Fruit fly (Drosophila melanogaster): ENCODE measurements around the gene Arl2.

Gene Arl2

DNA sequence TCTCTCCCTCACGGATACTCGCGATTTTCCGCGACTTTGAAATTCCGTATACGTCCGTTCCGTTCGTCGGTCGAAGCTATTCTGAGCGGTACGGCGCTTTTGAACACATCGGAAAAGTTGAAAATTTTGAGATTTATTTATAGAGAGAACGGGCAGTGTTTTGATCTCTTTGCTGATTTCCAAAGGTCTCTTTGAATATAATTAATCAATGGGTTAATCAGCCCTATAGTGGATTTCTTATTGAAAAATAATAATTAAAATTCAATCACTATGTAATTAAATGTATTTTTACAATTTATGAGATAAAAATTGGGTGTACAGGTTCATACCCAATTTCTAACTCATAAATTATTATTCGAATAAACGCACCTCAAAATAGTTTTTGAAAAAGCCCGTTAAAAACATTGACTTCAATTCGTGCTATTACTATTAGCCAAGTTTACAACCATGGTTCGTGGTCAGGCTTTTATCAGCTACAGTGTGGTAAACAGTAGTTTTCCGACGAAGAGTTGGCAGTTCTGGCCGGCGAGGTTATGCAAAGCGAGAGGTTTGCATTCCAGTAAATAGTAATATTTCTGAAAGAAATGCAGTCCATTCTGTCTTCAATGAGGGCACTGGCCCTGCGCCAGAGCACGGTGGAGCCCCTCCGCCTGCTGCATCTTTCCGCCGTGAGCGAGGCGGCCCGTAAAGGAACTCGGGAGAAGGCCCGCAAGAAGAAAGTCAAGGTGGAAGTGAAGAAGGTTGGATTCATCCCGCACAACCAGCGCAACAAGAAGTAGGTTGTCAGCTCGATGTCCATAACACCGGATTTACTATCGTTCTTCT lies 39.8 kb upstream of the Arl2 start, which contains the start of the genes CG9626 and mRpL1 (continued):
- TF ChIP-seq Meics (GFP tag; optimal IDR thresholded peaks at IDR 0.05) (peak; percentile 9), mam (GFP tag; optimal IDR thresholded peaks at IDR 0.05) (peak; percentile 34), fu2 (GFP tag; optimal IDR thresholded peaks at IDR 0.05) (peak; percentile 5), CG30431 (GFP tag; optimal IDR thresholded peaks at IDR 0.05) (no peak), Hmr (GFP tag; optimal IDR thresholded peaks at IDR 0.05) (peak; percentile 71), CG18599 (GFP tag; optimal IDR thresholded peaks at IDR 0.05) (no peak), CG12659 (GFP tag; optimal IDR thresholded peaks at IDR 0.05) (peak; percentile 52), MBD-R2 (GFP tag; IDR thresholded peaks at IDR 0.05) (peak; percentile 91), CG33213 (GFP tag; optimal IDR thresholded peaks at IDR 0.05) (peak; percentile 58), Dad (GFP tag; optimal IDR thresholded peaks at IDR 0.05) (peak; percentile 34), gt (GFP tag; IDR thresholded peaks at IDR 0.05) (no peak), CG30403 (GFP tag; optimal IDR thresholded peaks at IDR 0.05) (peak; percentile 12), amos (GFP tag; IDR thresholded peaks at IDR 0.05; ENCODE audit: partially characterized antibody) (peak; percentile 35; the same call in 1 of the 2 replicates), ftz-f1 (GFP tag; optimal IDR thresholded peaks at IDR 0.05) (peak; percentile 94), YL-1 (GFP tag; optimal IDR thresholded peaks at IDR 0.05) (peak; percentile 79), Pdp1 (GFP tag; optimal IDR thresholded peaks at IDR 0.05) (peak in 1 of 2 experiments; percentile 100), phol (tag; optimal IDR thresholded peaks at IDR 0.05) (peak; percentile 47), CG2678 (tag; optimal IDR thresholded peaks at IDR 0.05) (no peak), CG9932 (GFP tag; IDR thresholded peaks at IDR 0.05) (peak; percentile 28; the same call in 1 of the 2 replicates), ci (GFP tag; IDR thresholded peaks at IDR 0.05) (peak; percentile 28; the same call in 1 of the 3 replicates), lmd (GFP tag; IDR thresholded peaks at IDR 0.05) (0 out of 2 replicates have a peak, but pooled peaks have one; percentile 12), Ets97D (GFP tag; optimal IDR thresholded peaks at IDR 0.05) (peak; percentile 80), CG10979 (tag; optimal IDR thresholded peaks at IDR 0.05) (peak; percentile 3), BEAF-32 (GFP tag; optimal IDR thresholded peaks at IDR 0.05) (peak; percentile 58), vfl (GFP tag; optimal IDR thresholded peaks at IDR 0.05) (peak; percentile 43), bigmax (GFP tag; optimal IDR thresholded peaks at IDR 0.05) (peak; percentile 93), lilli (GFP tag; optimal IDR thresholded peaks at IDR 0.05) (no peak), ac (GFP tag; optimal IDR thresholded peaks at IDR 0.05) (no peak), btn (GFP tag; optimal IDR thresholded peaks at IDR 0.05) (no peak), CG15514 (GFP tag; optimal IDR thresholded peaks at IDR 0.05) (peak; percentile 87), CG12769 (tag; optimal IDR thresholded peaks at IDR 0.05) (peak; percentile 41), HLH4C (GFP tag; IDR thresholded peaks at IDR 0.05; ENCODE audit: partially characterized antibody) (peak; percentile 15; the same call in 1 of the 3 replicates), Dp (GFP tag; optimal IDR thresholded peaks at IDR 0.05) (peak; percentile 58), insv (GFP tag; optimal IDR thresholded peaks at IDR 0.05) (peak in 1 of 2 experiments; percentile 53), pzg (GFP tag; optimal IDR thresholded peaks at IDR 0.05) (peak; percentile 90), Hr3 (GFP tag; optimal IDR thresholded peaks at IDR 0.05) (no peak), pita (GFP tag; optimal IDR thresholded peaks at IDR 0.05) (peak; percentile 94), CG10431 (GFP tag; optimal IDR thresholded peaks at IDR 0.05) (no peak), Deaf1 (tag; optimal IDR thresholded peaks at IDR 0.05) (peak; percentile 58), HmgZ (tag; optimal IDR thresholded peaks at IDR 0.05) (peak; percentile 88), CG30020 (tag; optimal IDR thresholded peaks at IDR 0.05) (peak; percentile 29), CG17361 (GFP tag; IDR thresholded peaks at IDR 0.05) (no peak), nerfin-1 (tag; optimal IDR thresholded peaks at IDR 0.05) (peak; percentile 40), CG6854 (GFP tag; optimal IDR thresholded peaks at IDR 0.05) (no peak), Dek (tag; optimal IDR thresholded peaks at IDR 0.05) (peak; percentile 24), ato (GFP tag; IDR thresholded peaks at IDR 0.05; ENCODE audit: partially characterized antibody) (peak; percentile 70), bbx (GFP tag; IDR thresholded peaks at IDR 0.05; ENCODE audit: partially characterized antibody) (peak; percentile 47)

Measured in whole organism, embryonic.